Worm (Caenorhabditis elegans): ENCODE measurements around the gene F31F4.17.

F31F4.17 gene

DNA sequence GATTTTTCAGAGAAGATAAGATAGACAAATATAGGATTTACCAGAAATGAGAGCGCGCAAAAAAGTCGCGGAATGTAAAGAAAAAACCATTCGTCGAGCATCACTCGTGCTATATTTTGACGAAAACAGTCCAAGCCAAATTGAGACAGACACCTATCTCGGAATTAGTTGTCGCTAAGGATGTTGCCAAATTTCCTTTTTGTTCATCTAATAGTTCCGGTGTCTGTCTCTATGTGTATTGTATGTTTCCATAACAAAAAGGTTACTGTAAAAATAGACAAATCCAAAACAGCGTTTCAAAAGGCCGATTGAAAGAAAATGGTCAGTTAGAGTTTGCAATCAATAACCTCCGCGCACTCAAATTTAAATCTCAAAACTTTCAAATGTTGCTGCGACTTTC lies 34.5 kb upstream of the F31F4.17 start, which contains the start of gene srj-53:
TSS of gene srj-53 (minus strand) at position 101 of the 400 bp plus-strand sequence.
- no peak for TF ChIP-seq pha-4 (tag; optimal IDR thresholded peaks at IDR 0.05)
- TF ChIP-seq F57C9.4 (tag; optimal IDR thresholded peaks at IDR 0.05) = no peak
- TF ChIP-seq ceh-27 (GFP tag; optimal IDR thresholded peaks at IDR 0.05) = no peak

- TF ChIP-seq nfyb-1 (GFP tag; IDR thresholded peaks at IDR 0.05) = no peak
- no peak for TF ChIP-seq unc-130 (GFP tag; optimal IDR thresholded peaks at IDR 0.05)
- no peak for TF ChIP-seq hrde-1 (tag; optimal IDR thresholded peaks at IDR 0.05; ENCODE audit: borderline replicate concordance)
- no peak for TF ChIP-seq nfya-2 (GFP tag; IDR thresholded peaks at IDR 0.05)
- no peak for TF ChIP-seq rpc-1 (optimal IDR thresholded peaks at IDR 0.05)
- TF ChIP-seq rpc-1 (tag; optimal IDR thresholded peaks at IDR 0.05) = no peak
- TF ChIP-seq ceh-100 (GFP tag; IDR thresholded peaks at IDR 0.05) = no peak
- no peak for TF ChIP-seq T26A5.8 (tag; optimal IDR thresholded peaks at IDR 0.05)
- no peak for TF ChIP-seq madf-6 (GFP tag; IDR thresholded peaks at IDR 0.05)
- no peak for TF ChIP-seq tlf-1 (GFP tag; optimal IDR thresholded peaks at IDR 0.05)
- no peak for TF ChIP-seq sdz-38 (tag; optimal IDR thresholded peaks at IDR 0.05)
- no peak for TF ChIP-seq F39B2.1 (GFP tag; IDR thresholded peaks at IDR 0.05)
- no peak for TF ChIP-seq F49E8.2 (tag; optimal IDR thresholded peaks at IDR 0.05; ENCODE audit: insufficient read depth)
- no peak for TF ChIP-seq Y56A3A.18 (GFP tag; IDR thresholded peaks at IDR 0.05)
- TF ChIP-seq lin-35 (GFP tag; optimal IDR thresholded peaks at IDR 0.05) = no peak
- no peak for TF ChIP-seq ztf-18 (tag; optimal IDR thresholded peaks at IDR 0.05)
- no peak for TF ChIP-seq F37B4.10 (GFP tag; IDR thresholded peaks at IDR 0.05)
- no peak for TF ChIP-seq bed-2 (GFP tag; IDR thresholded peaks at IDR 0.05)
- no peak for TF ChIP-seq Y53G8AR.9 (GFP tag; conservative IDR thresholded peaks at IDR 0.05)
These were observed 32.8 kb upstream of the F31F4.17 start, which contains the start of gene srx-4 for ce11 chrV:692720-693422. srx-4 (minus strand) TSS chrV:692770.

DNA sequence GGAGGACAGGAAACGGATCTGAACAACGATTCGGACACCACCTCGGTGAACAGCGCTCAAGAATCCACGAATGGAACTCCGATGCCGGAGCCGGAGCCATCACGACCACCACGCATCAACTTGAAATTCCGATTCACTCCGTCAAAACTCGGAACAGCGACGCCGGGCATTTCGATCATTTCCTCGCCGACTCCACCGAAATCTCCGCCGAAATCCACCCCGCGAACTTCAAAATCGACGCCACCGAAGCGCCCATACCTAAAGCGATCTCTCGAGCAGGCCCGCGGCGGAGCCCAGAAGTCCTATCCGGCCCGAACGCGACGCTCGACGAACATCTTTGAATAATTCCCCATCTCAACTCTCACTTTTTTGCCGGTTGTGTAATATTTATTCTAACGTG lies 29.4 kb upstream of the F31F4.17 start:
- TF ChIP-seq F33H1.4 (GFP tag; IDR thresholded peaks at IDR 0.05) = no peak
- no peak for TF ChIP-seq repo-1 (tag; optimal IDR thresholded peaks at IDR 0.05)
- peak; percentile 46; the same call in 1 of the 2 replicates for TF ChIP-seq egrh-3 (GFP tag; IDR thresholded peaks at IDR 0.05)
- peak; percentile 70 for TF ChIP-seq zfh-2 (GFP tag; conservative IDR thresholded peaks at IDR 0.05)
- no peak for TF ChIP-seq lsy-27 (tag; optimal IDR thresholded peaks at IDR 0.05; ENCODE audit: borderline replicate concordance, insufficient read depth)
- TF ChIP-seq ztf-18 (tag; optimal IDR thresholded peaks at IDR 0.05) = no peak

ce11 chrV:687384-687783 lies 27.3 kb upstream of the F31F4.17 start, which contains the start of gene H25P19.1:
H25P19.1 (plus strand) TSS chrV:687684.
- TF ChIP-seq sea-2 (GFP tag; IDR thresholded peaks at IDR 0.05) (no peak), D2030.7 (GFP tag; IDR thresholded peaks at IDR 0.05) (no peak), F57A8.1 (GFP tag; optimal IDR thresholded peaks at IDR 0.05) (no peak), attf-3 (GFP tag; conservative IDR thresholded peaks at IDR 0.05) (no peak), lag-1 (GFP tag; IDR thresholded peaks at IDR 0.05) (no peak), pbrm-1 (GFP tag; IDR thresholded peaks at IDR 0.05) (no peak), repo-1 (tag; optimal IDR thresholded peaks at IDR 0.05) (no peak), F39B2.1 (GFP tag; IDR thresholded peaks at IDR 0.05) (no peak), ztf-22 (GFP tag; optimal IDR thresholded peaks at IDR 0.05) (no peak), hlh-26 (GFP tag; conservative IDR thresholded peaks at IDR 0.05) (no peak), F33H1.4 (GFP tag; IDR thresholded peaks at IDR 0.05) (no peak), unc-62 (GFP tag; optimal IDR thresholded peaks at IDR 0.05) (no peak), mes-4 (tag; optimal IDR thresholded peaks at IDR 0.05) (no peak), madf-10 (tag; optimal IDR thresholded peaks at IDR 0.05) (no peak), ztf-3 (GFP tag; optimal IDR thresholded peaks at IDR 0.05) (no peak), hrde-1 (tag; optimal IDR thresholded peaks at IDR 0.05; ENCODE audit: borderline replicate concordance) (no peak), mxl-1 (tag; optimal IDR thresholded peaks at IDR 0.05) (no peak), Y53F4B.3 (GFP tag; IDR thresholded peaks at IDR 0.05) (no peak), ztf-26 (tag; optimal IDR thresholded peaks at IDR 0.05) (no peak)
